Fruit fly (Drosophila melanogaster): ENCODE data around the gene CG15443.

The CG15443 gene

dm6 chr2L:4440881-4441737, 22.1 kb downstream of the CG15443 start, which contains the start of gene CG15431 (continued):
- peak; percentile 3 for TF ChIP-seq pho (GFP tag; optimal IDR thresholded peaks at IDR 0.05)
- peak; percentile 85 for TF ChIP-seq CG18599 (GFP tag; optimal IDR thresholded peaks at IDR 0.05)
- peak; percentile 10 for TF ChIP-seq CG4328 (GFP tag; optimal IDR thresholded peaks at IDR 0.05)
- TF ChIP-seq Rfx (GFP tag; IDR thresholded peaks at IDR 0.05): peak; percentile 73
- TF ChIP-seq gce (GFP tag; IDR thresholded peaks at IDR 0.05): no peak
- no peak for TF ChIP-seq tna (GFP tag; IDR thresholded peaks at IDR 0.05; ENCODE audit: partially characterized antibody)
- TF ChIP-seq CG16813 (GFP tag; IDR thresholded peaks at IDR 0.05; ENCODE audit: partially characterized antibody): no peak
- TF ChIP-seq CG10267 (tag; optimal IDR thresholded peaks at IDR 0.05): peak; percentile 37
- TF ChIP-seq Bteb2 (GFP tag; optimal IDR thresholded peaks at IDR 0.05): peak; percentile 29
- no peak for TF ChIP-seq dimm (GFP tag; IDR thresholded peaks at IDR 0.05)
- no peak for TF ChIP-seq stwl (tag; optimal IDR thresholded peaks at IDR 0.05)
- peak; percentile 25 for TF ChIP-seq CG12744 (GFP tag; optimal IDR thresholded peaks at IDR 0.05)
- peak; percentile 16 for TF ChIP-seq Hr3 (GFP tag; optimal IDR thresholded peaks at IDR 0.05)
- TF ChIP-seq CG10209 (GFP tag; optimal IDR thresholded peaks at IDR 0.05): peak; percentile 50
- no peak for TF ChIP-seq CG8765 (GFP tag; IDR thresholded peaks at IDR 0.05)
- peak; percentile 82 for TF ChIP-seq lab (GFP tag; optimal IDR thresholded peaks at IDR 0.05)
- peak; percentile 33 for TF ChIP-seq bab2 (GFP tag; optimal IDR thresholded peaks at IDR 0.05)
- no peak for TF ChIP-seq Atf3 (GFP tag; optimal IDR thresholded peaks at IDR 0.05)
- TF ChIP-seq CG1647 (GFP tag; optimal IDR thresholded peaks at IDR 0.05): peak; percentile 23
- no peak for TF ChIP-seq CG11085 (GFP tag; IDR thresholded peaks at IDR 0.05)
- peak; percentile 64; the same call in 1 of the 2 replicates for TF ChIP-seq CG14014 (GFP tag; IDR thresholded peaks at IDR 0.05)
- peak; percentile 25; the same call in 1 of the 2 replicates for TF ChIP-seq CG4404 (GFP tag; IDR thresholded peaks at IDR 0.05)
- TF ChIP-seq unpg (GFP tag; optimal IDR thresholded peaks at IDR 0.05): peak; percentile 66
- peak; percentile 67; the same call in 1 of the 3 replicates for TF ChIP-seq Mrtf (GFP tag; IDR thresholded peaks at IDR 0.05)
- TF ChIP-seq CG1603 (tag; optimal IDR thresholded peaks at IDR 0.05): peak; percentile 27
- peak; percentile 17 for TF ChIP-seq CG4424 (GFP tag; optimal IDR thresholded peaks at IDR 0.05)
- peak; percentile 75 for TF ChIP-seq CG2120 (GFP tag; optimal IDR thresholded peaks at IDR 0.05)
- no peak for TF ChIP-seq Blimp-1 (GFP tag; optimal IDR thresholded peaks at IDR 0.05)
- TF ChIP-seq CG6813 (GFP tag; optimal IDR thresholded peaks at IDR 0.05): peak; percentile 66
- peak; percentile 57 for TF ChIP-seq ttk (GFP tag; IDR thresholded peaks at IDR 0.05)
- peak; percentile 60 for TF ChIP-seq CG14441 (GFP tag; IDR thresholded peaks at IDR 0.05)
- peak; percentile 42; the same call in 1 of the 2 replicates for TF ChIP-seq Adf1 (GFP tag; IDR thresholded peaks at IDR 0.05)
- peak; percentile 67 for TF ChIP-seq ATbp (GFP tag; optimal IDR thresholded peaks at IDR 0.05)
- TF ChIP-seq CG9817 (tag; optimal IDR thresholded peaks at IDR 0.05): peak; percentile 29
- TF ChIP-seq HLH54F (GFP tag; optimal IDR thresholded peaks at IDR 0.05): peak; percentile 46
- TF ChIP-seq Ada2b (GFP tag; IDR thresholded peaks at IDR 0.05): peak; percentile 55; the same call in 1 of the 2 replicates
- peak; percentile 53; the same call in 1 of the 2 replicates for TF ChIP-seq seq (GFP tag; IDR thresholded peaks at IDR 0.05)
- peak; percentile 63 for TF ChIP-seq CG17359 (tag; optimal IDR thresholded peaks at IDR 0.05)
- peak; percentile 17 for TF ChIP-seq CG18764 (GFP tag; optimal IDR thresholded peaks at IDR 0.05)
- no peak for TF ChIP-seq sim (GFP tag; IDR thresholded peaks at IDR 0.05)
- TF ChIP-seq Asciz (GFP tag; optimal IDR thresholded peaks at IDR 0.05): peak; percentile 44
- TF ChIP-seq hb (GFP tag; IDR thresholded peaks at IDR 0.05; ENCODE audit: partially characterized antibody): no peak
- TF ChIP-seq run (tag; optimal IDR thresholded peaks at IDR 0.05): peak; percentile 17
- TF ChIP-seq slp2 (GFP tag; optimal IDR thresholded peaks at IDR 0.05): peak; percentile 13
- no peak for TF ChIP-seq hkb (optimal IDR thresholded peaks at IDR 0.05)
- peak; percentile 67 for TF ChIP-seq hkb (GFP tag; IDR thresholded peaks at IDR 0.05)
- peak; percentile 57 for TF ChIP-seq klu (GFP tag; IDR thresholded peaks at IDR 0.05)
- TF ChIP-seq croc (GFP tag; conservative IDR thresholded peaks at IDR 0.05): peak; percentile 23; the same call in 1 of the 3 replicates
- peak; percentile 62 for TF ChIP-seq CG10366 (GFP tag; IDR thresholded peaks at IDR 0.05)

All from whole organism, embryonic.